Fruit fly (Drosophila melanogaster) whole organism, wandering third instar larva: ENCODE data around the gene DNaseII.

Experiments
- Abd-B ChIP-seq: fragments of >200 bp; optimal IDR thresholded peaks from 2 replicates; lab custom pipeline; 2017; ENCODE audit warnings: missing biosample characterization, missing genetic modification characterization
- CG32264 ChIP-seq: fragments of 200-800 bp; sonication (Bioruptor generic); optimal IDR thresholded peaks from 2 replicates; lab custom pipeline; 2016; ENCODE audit warnings: missing biosample characterization, missing genetic modification characterization
- CG9705 ChIP-seq: fragments of 200-800 bp; sonication (Bioruptor generic); optimal IDR thresholded peaks from 2 replicates; lab custom pipeline; 2018; ENCODE audit warnings: missing biosample characterization, mild to moderate bottlenecking, missing genetic modification characterization
- GATAd ChIP-seq: sonication (Bioruptor generic); optimal IDR thresholded peaks from 2 replicates; lab custom pipeline; 2016; ENCODE audit warnings: missing biosample characterization, missing genetic modification characterization
- HLH106 ChIP-seq: fragments of 200-800 bp; optimal IDR thresholded peaks from 3 replicates; lab custom pipeline; 2019; ENCODE audit warnings: missing biosample characterization, mild to moderate bottlenecking, missing genetic modification characterization, moderate library complexity
- Hnf4 ChIP-seq: fragments of 200-800 bp; sonication (Bioruptor generic); optimal IDR thresholded peaks from 2 replicates; lab custom pipeline; 2016; ENCODE audit warnings: missing biosample characterization, mild to moderate bottlenecking, missing genetic modification characterization
- Jra ChIP-seq: sonication (Bioruptor generic); optimal IDR thresholded peaks from 2 replicates; lab custom pipeline; 2016; ENCODE audit warnings: missing biosample characterization, missing genetic modification characterization
- Myc ChIP-seq: fragments of >200 bp; optimal IDR thresholded peaks from 2 replicates; lab custom pipeline; 2017
- Rel ChIP-seq, 2 experiments: fragments of 200-800 bp; sonication (Bioruptor generic) in 1 of 2; optimal IDR thresholded peaks; 2 replicates in 1 of 2; 3 replicates in 1 of 2; lab custom pipeline; 2016 to 2019; ENCODE audit warnings: mild to moderate bottlenecking in 2 of 2, missing biosample characterization in 2 of 2, missing genetic modification characterization in 2 of 2, moderate library complexity in 1 of 2
- Vsx2 ChIP-seq: fragments of 200-300, 225-300 bp; sonication (Bioruptor generic); optimal IDR thresholded peaks from 2 replicates; lab custom pipeline; 2018; ENCODE audit warnings: missing biosample characterization, missing genetic modification characterization; ENCODE audit not compliant: partially characterized antibody
- dl ChIP-seq, 2 experiments: fragments of 175-275, 200-275 bp in 1 of 2; fragments of 200-275 bp in 1 of 2; sonication (Bioruptor generic); optimal IDR thresholded peaks; lab custom pipeline; 2018; ENCODE audit warnings: mild to moderate bottlenecking in 2 of 2, missing biosample characterization in 2 of 2, missing genetic modification characterization in 2 of 2, moderate library complexity in 2 of 2; ENCODE audit not compliant: partially characterized antibody in 2 of 2, insufficient read depth in 1 of 2
- ey ChIP-seq: fragments of 200-800 bp; sonication (Bioruptor generic); optimal IDR thresholded peaks from 2 replicates; lab custom pipeline; 2016; ENCODE audit warnings: missing biosample characterization, missing genetic modification characterization
- foxo ChIP-seq, 2 experiments: fragments of 200-800 bp; sonication (Bioruptor generic); optimal IDR thresholded peaks; 2 replicates in 1 of 2; 3 replicates in 1 of 2; lab custom pipeline; 2016 to 2017; ENCODE audit warnings: missing biosample characterization in 2 of 2, missing genetic modification characterization in 2 of 2
- fru ChIP-seq: fragments of 200-800 bp; sonication (Bioruptor generic); optimal IDR thresholded peaks from 3 replicates; lab custom pipeline; 2016; ENCODE audit warnings: missing biosample characterization, mild to moderate bottlenecking, missing genetic modification characterization
- h ChIP-seq: fragments of 200-800 bp; sonication (Bioruptor generic); optimal IDR thresholded peaks from 3 replicates; lab custom pipeline; 2016; ENCODE audit warnings: missing biosample characterization, mild to moderate bottlenecking, missing genetic modification characterization
- jim ChIP-seq: fragments of 175-275, 200-325 bp; sonication (Bioruptor generic); optimal IDR thresholded peaks from 2 replicates; lab custom pipeline; 2016; ENCODE audit warnings: missing biosample characterization, mild to moderate bottlenecking, missing genetic modification characterization
- rgr ChIP-seq: fragments of 200-800 bp; sonication (Bioruptor generic); optimal IDR thresholded peaks from 3 replicates; lab custom pipeline; 2016; ENCODE audit warnings: missing biosample characterization, mild to moderate bottlenecking, missing genetic modification characterization
- sv ChIP-seq: fragments of 200-800 bp; sonication (Bioruptor generic); optimal IDR thresholded peaks from 3 replicates; lab custom pipeline; 2016; ENCODE audit warnings: missing biosample characterization, missing genetic modification characterization
- tai ChIP-seq: sonication (Bioruptor generic); optimal IDR thresholded peaks from 2 replicates; lab custom pipeline; 2016; ENCODE audit warnings: missing biosample characterization, missing genetic modification characterization

The DNaseII gene

DNA sequence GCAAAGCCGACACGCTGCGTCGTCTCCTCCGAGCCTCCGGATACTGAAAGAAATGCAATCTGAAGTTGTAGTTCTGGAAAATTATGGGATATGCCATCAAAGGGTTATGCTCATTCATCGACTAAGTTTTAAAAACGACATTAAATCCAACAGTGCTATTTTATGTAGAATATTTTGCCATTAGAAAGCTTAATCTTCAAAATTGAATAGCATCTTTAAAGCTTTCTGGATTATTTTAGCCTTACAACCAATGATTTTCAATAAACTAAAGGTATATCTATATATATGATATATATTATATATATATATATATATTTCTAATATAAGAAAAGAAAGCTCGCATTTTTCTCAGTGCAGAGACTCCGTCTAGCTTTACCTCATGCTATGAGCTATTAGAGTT is 45.2 kb downstream of the DNaseII start:
- TF ChIP-seq Abd-B (GFP tag; lab: Kevin White, UChicago), result no peak
- TF ChIP-seq Myc, result no peak
- no peak for TF ChIP-seq h
- no peak for TF ChIP-seq Hnf4 (GFP tag; lab: Kevin White, UChicago)
- no peak for TF ChIP-seq CG32264
- TF ChIP-seq tai, result no peak
- no peak for TF ChIP-seq GATAd (GFP tag; lab: Kevin White, UChicago)
- TF ChIP-seq sv (GFP tag; lab: Kevin White, UChicago), result no peak
- no peak for TF ChIP-seq rgr (GFP tag; lab: Kevin White, UChicago)
- no peak for TF ChIP-seq Jra (GFP tag; lab: Kevin White, UChicago)
- TF ChIP-seq CG9705 (GFP tag; lab: Kevin White, UChicago), result no peak
- TF ChIP-seq dl (GFP tag; optimal IDR thresholded peaks at IDR 0.05; lab: Kevin White, UChicago; ENCODE audit: insufficient read depth in 1 of 2, partially characterized antibody in 2 of 2), result no peak
- TF ChIP-seq Rel (GFP tag; optimal IDR thresholded peaks at IDR 0.05; lab: Kevin White, UChicago), result no peak
- TF ChIP-seq Rel (tag; optimal IDR thresholded peaks at IDR 0.05; lab: Kevin White, UChicago), result no peak
- TF ChIP-seq jim, result no peak
- no peak for TF ChIP-seq fru (GFP tag; lab: Kevin White, UChicago)
- no peak for TF ChIP-seq HLH106 (tag; lab: Kevin White, UChicago)
- TF ChIP-seq Vsx2 (GFP tag; lab: Kevin White, UChicago), result no peak
- no peak for TF ChIP-seq ey

DNA sequence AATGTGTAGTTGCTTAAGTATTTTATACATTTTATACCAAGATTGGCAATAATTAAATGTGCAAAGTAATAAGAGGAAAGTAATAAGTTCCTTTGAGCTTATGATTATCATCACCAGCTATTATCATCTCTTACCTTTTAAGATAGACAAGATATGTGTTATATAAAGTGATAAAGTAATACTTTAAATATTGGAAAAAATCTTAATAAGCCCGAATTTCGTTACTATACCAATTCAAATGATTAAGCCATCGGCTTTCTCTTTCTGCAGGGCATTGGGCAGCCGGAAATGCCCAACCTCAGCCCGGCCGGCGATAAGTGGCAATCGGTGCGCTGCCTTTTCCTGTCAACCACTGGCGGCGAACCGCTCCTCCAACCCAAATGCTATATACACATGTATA is 48.8 kb downstream of the DNaseII start:
- TF ChIP-seq foxo (GFP tag; optimal IDR thresholded peaks at IDR 0.05; lab: Kevin White, UChicago) (peak in 1 of 2 experiments; percentile 3), Vsx2 (GFP tag; lab: Kevin White, UChicago) (no peak)
